Worm (Caenorhabditis elegans): ENCODE measurements around the gene gly-14.

The gly-14 gene

DNA sequence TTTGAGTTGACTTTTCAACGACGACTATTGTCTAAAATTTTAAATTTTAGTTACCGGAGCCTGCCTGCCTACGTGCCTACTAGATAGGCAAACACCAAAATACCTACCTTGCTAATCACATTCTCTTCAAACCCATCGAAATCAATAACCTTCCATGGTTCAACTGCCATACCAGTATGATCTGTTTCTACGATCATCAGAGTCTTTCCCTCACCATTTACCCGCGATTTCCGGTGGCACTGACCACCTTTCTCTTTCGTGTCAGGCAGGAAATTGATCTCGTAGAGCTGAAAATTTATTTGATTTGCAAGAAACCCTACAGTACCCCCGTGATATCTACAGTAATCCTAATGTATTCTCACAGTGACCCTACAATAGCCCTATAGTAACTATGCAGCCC is 8.0 kb downstream of the gly-14 start:
- TF ChIP-seq nhr-129 (tag; optimal IDR thresholded peaks at IDR 0.05) (no peak), lin-11 (tag; optimal IDR thresholded peaks at IDR 0.05) (no peak), zag-1 (tag; optimal IDR thresholded peaks at IDR 0.05) (no peak), sma-3 (GFP tag; optimal IDR thresholded peaks at IDR 0.05) (no peak), Y55F3AM.14 (GFP tag; optimal IDR thresholded peaks at IDR 0.05) (no peak), lin-13 (GFP tag; optimal IDR thresholded peaks at IDR 0.05) (no peak), ama-1 (optimal IDR thresholded peaks at IDR 0.05) (no peak), alr-1 (tag; optimal IDR thresholded peaks at IDR 0.05) (no peak), mdl-1 (tag; optimal IDR thresholded peaks at IDR 0.05) (no peak), unc-62 (GFP tag; optimal IDR thresholded peaks at IDR 0.05) (no peak), nhr-10 (tag; optimal IDR thresholded peaks at IDR 0.05) (no peak), nhr-77 (tag; optimal IDR thresholded peaks at IDR 0.05) (no peak)

DNA sequence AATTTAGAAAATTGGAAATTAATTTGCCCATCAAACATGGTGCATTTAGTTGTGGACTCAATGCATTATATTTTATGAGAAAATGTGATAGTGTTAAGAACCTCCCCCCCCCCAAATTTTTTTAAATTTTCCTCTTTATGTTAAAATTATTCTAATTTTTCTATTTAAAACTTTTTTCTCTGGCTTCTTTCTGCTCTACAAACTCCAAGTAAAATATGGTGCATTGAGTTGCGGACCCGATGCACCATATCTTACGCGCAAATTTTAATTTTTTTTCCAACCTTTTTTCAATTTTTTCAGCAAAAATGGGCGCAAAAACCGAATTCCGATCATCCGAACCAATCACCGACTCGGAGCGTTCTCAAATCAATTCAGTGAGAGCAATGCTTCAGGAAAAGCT is 10.7 kb downstream of the gly-14 start, which contains the start of gene C34C12.6:
Gene C34C12.6 (plus strand): TSS at position 301 of the 400 bp plus-strand sequence.
- TF ChIP-seq lsy-2 (tag; optimal IDR thresholded peaks at IDR 0.05) (no peak), nhr-25 (tag; optimal IDR thresholded peaks at IDR 0.05) (no peak), egl-27 (tag; optimal IDR thresholded peaks at IDR 0.05) (no peak), lin-11 (tag; optimal IDR thresholded peaks at IDR 0.05) (no peak)

DNA sequence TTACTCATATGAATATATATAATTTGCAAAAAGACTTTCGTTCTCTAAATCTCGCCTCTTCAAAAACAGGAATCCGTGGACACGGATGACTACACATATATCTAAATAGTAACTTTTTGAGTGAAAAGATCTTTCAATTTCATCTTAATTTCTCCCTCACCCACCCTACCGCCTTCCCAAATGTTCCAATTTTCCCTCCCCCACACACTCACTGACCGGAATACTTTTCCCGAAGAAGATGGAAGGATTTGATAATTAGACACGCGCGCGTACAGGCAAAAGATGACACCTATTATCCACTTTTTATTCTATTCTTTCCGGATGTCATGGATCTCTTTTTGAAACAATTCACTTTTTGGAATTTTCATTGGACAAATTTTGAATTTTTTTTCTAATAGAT is 12.1 kb downstream of the gly-14 start:
- no peak for TF ChIP-seq unc-62 (GFP tag; optimal IDR thresholded peaks at IDR 0.05)
- TF ChIP-seq blmp-1 (tag; optimal IDR thresholded peaks at IDR 0.05; ENCODE audit: insufficient read depth): peak; percentile 15

DNA sequence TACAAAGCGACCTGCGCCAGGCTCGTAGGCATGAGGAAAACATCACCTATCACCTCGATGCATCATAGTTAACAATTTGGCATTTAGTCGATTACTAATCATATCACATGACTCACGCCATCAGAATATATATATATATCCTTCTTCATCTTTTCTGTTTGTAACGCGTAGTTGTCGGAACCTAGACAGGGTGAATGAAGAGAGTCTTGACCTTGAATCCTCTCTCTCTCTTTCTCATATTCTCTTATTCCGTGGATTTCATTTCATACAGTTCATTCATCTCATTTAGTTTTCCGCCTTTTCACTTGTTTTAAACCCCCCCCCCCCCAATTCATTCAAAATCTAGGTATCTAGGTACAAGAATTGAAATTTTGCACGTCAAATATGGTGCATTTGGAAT is 12.8 kb downstream of the gly-14 start:
- TF ChIP-seq nhr-12 (tag; optimal IDR thresholded peaks at IDR 0.05): no peak
- no peak for TF ChIP-seq fos-1 (tag; optimal IDR thresholded peaks at IDR 0.05)
- no peak for TF ChIP-seq gmeb-1 (tag; optimal IDR thresholded peaks at IDR 0.05)
- no peak for TF ChIP-seq nhr-10 (tag; optimal IDR thresholded peaks at IDR 0.05)
- TF ChIP-seq sma-3 (GFP tag; optimal IDR thresholded peaks at IDR 0.05): peak; percentile 40
- no peak for TF ChIP-seq C34F6.9 (tag; optimal IDR thresholded peaks at IDR 0.05)
- TF ChIP-seq ceh-16 (tag; optimal IDR thresholded peaks at IDR 0.05): no peak
- TF ChIP-seq skn-1 (tag; optimal IDR thresholded peaks at IDR 0.05): no peak

DNA sequence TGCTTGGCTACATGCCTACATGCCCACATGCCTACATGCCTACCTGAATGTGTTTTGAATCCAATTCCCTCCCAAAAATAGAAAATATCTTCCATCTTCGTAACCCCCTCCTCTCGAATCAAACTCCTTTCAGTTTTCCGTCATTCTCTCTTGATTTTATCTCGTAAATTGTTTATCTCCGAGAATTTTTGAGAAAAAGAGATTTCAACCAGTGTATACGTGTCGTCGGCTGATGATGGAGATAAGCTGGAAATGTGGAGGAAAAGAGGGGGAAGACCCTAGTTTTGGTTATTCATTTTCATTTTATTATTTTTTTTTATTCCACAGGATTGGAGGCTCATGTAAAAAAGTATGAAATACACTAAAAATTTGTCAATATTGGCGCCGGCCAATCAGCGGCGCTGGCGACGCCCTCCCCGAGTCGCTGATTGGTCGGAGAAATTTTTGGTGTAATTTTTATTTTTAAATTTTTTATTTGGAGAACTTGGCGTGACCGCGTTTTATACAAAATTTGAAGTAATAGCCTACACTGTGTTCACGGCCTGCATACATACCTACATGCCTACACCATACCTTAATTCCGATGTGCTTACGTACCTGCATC is 14.1 kb downstream of the gly-14 start:
- TF ChIP-seq ceh-82 (tag; optimal IDR thresholded peaks at IDR 0.05) (no peak), nhr-10 (tag; optimal IDR thresholded peaks at IDR 0.05) (no peak), lin-11 (tag; optimal IDR thresholded peaks at IDR 0.05) (no peak), nhr-237 (tag; optimal IDR thresholded peaks at IDR 0.05) (no peak), ceh-16 (tag; optimal IDR thresholded peaks at IDR 0.05) (peak; percentile 44), elt-1 (tag; optimal IDR thresholded peaks at IDR 0.05) (peak; percentile 58), unc-62 (GFP tag; optimal IDR thresholded peaks at IDR 0.05) (no peak), nhr-6 (tag; optimal IDR thresholded peaks at IDR 0.05) (no peak)

DNA sequence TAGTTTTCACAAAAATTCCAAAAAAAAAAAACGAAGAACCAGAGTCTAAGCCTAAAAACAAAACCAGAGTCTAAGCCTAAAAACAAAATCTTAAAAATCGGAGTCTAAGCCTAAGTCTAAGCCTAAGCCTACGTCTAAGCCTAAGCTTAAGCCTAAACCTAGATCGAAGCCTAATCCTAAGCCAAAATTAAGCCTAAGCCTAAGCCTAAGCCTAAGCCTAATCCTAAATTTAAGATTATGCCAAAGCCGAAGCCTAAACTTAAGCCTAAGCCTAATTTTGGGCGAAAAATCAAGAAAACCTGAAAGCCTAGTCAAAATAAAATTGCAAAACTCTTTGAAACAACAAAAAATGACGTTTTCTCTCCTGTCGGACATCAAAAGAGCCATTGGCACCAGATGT is 15.7 kb downstream of the gly-14 start:
- TF ChIP-seq F13H6.1 (tag; optimal IDR thresholded peaks at IDR 0.05) (no peak), nhr-129 (tag; optimal IDR thresholded peaks at IDR 0.05) (no peak), peb-1 (tag; optimal IDR thresholded peaks at IDR 0.05) (no peak), R02D3.7 (tag; optimal IDR thresholded peaks at IDR 0.05) (no peak), alr-1 (tag; optimal IDR thresholded peaks at IDR 0.05) (no peak)

DNA sequence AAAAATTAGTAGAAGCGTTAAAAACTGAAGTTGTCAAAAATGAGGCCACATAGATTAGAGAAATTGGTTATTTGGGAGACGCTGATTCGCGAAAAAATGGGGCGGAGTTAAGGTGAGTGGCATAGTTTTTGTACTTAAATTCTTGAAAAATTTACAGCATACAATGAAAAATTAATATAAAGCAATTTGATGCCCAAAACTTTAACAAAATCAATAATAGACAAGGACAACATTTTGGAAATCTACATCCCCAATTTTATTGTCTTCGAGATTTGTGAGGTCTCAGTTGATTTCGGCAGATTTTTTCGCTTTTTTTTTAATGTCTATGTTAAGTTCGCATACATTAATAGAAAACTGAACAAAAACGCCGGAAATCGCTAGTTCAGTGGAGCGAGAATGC is 16.8 kb downstream of the gly-14 start:
- TF ChIP-seq unc-55 (GFP tag; optimal IDR thresholded peaks at IDR 0.05) (peak; percentile 29), unc-39 (tag; optimal IDR thresholded peaks at IDR 0.05) (no peak), snpc-4 (tag; optimal IDR thresholded peaks at IDR 0.05) (no peak), ama-1 (optimal IDR thresholded peaks at IDR 0.05) (no peak), lin-13 (GFP tag; optimal IDR thresholded peaks at IDR 0.05) (no peak), elt-3 (tag; optimal IDR thresholded peaks at IDR 0.05) (no peak), ceh-82 (tag; optimal IDR thresholded peaks at IDR 0.05) (no peak), aly-2 (tag; optimal IDR thresholded peaks at IDR 0.05) (no peak), gmeb-1 (tag; optimal IDR thresholded peaks at IDR 0.05) (peak; percentile 0), alr-1 (tag; optimal IDR thresholded peaks at IDR 0.05) (no peak), C34F6.9 (tag; optimal IDR thresholded peaks at IDR 0.05) (peak; percentile 6), dmd-4 (tag; optimal IDR thresholded peaks at IDR 0.05) (no peak), mdl-1 (tag; optimal IDR thresholded peaks at IDR 0.05) (no peak), nhr-129 (tag; optimal IDR thresholded peaks at IDR 0.05) (no peak), nhr-11 (tag; optimal IDR thresholded peaks at IDR 0.05) (no peak), ztf-11 (tag; optimal IDR thresholded peaks at IDR 0.05) (no peak), fos-1 (tag; optimal IDR thresholded peaks at IDR 0.05) (no peak), Y55F3AM.14 (GFP tag; optimal IDR thresholded peaks at IDR 0.05) (no peak), unc-62 (GFP tag; optimal IDR thresholded peaks at IDR 0.05) (no peak), zag-1 (tag; optimal IDR thresholded peaks at IDR 0.05) (no peak), nhr-21 (tag; optimal IDR thresholded peaks at IDR 0.05) (no peak), sma-3 (GFP tag; optimal IDR thresholded peaks at IDR 0.05) (peak; percentile 60), lsy-2 (tag; optimal IDR thresholded peaks at IDR 0.05) (peak in 1 of 2 experiments; percentile 39), nhr-25 (tag; optimal IDR thresholded peaks at IDR 0.05) (no peak), sma-9 (GFP tag; optimal IDR thresholded peaks at IDR 0.05) (no peak), sma-9 (tag; optimal IDR thresholded peaks at IDR 0.05) (no peak)
